Worm (Caenorhabditis elegans) whole organism, L1 larva: ENCODE measurements around the gene mlc-2.

Experiments
- C16A3.4 ChIP-seq: fragments of 150-350 bp; optimal IDR thresholded peaks from 2 replicates; lab custom pipeline; 2014; ENCODE audit warnings: missing biosample characterization, missing genetic modification characterization
- Y116A8C.19 ChIP-seq: sonication (generic microtip); optimal IDR thresholded peaks from 2 replicates; lab custom pipeline; 2016; ENCODE audit warnings: missing compliant biosample characterization, missing genetic modification characterization, borderline replicate concordance
- alr-1 ChIP-seq: fragments of 200-800 bp; sonication (Bioruptor generic); optimal IDR thresholded peaks from 2 replicates; lab custom pipeline; 2018; ENCODE audit warnings: borderline replicate concordance, mild to moderate bottlenecking, missing genetic modification characterization, missing compliant biosample characterization
- blmp-1 ChIP-seq: fragments of 150-350 bp; optimal IDR thresholded peaks from 2 replicates; lab custom pipeline; 2014; ENCODE audit warnings: missing biosample characterization, missing genetic modification characterization
- ceh-8 ChIP-seq: fragments of 200-800 bp; sonication (Bioruptor generic); optimal IDR thresholded peaks from 2 replicates; lab custom pipeline; 2018; ENCODE audit warnings: mild to moderate bottlenecking, missing genetic modification characterization, moderate library complexity, missing compliant biosample characterization
- ceh-88 ChIP-seq: fragments of 200-800 bp; sonication (Bioruptor generic); IDR thresholded peaks from 2 replicates; pipeline ENCODE4 v1.3.6; 2022; ENCODE audit warnings: missing genetic modification characterization, missing compliant biosample characterization
- ces-1 ChIP-seq: fragments of 150-350 bp; optimal IDR thresholded peaks from 2 replicates; lab custom pipeline; 2014; ENCODE audit warnings: missing biosample characterization, missing genetic modification reagents, missing genetic modification characterization
- efl-1 ChIP-seq, 4 experiments: fragments of 150-350 bp; optimal IDR thresholded peaks in 3 of 4; peaks in 1 of 4; 1 replicate in 1 of 4; 2 replicates in 3 of 4; lab custom pipeline; 2014; ENCODE audit warnings: missing biosample characterization in 2 of 4, missing genetic modification characterization in 2 of 4, missing genetic modification reagents in 2 of 4
- efl-3 ChIP-seq: fragments of 200-800 bp; sonication (Bioruptor generic); optimal IDR thresholded peaks from 2 replicates; lab custom pipeline; 2018; ENCODE audit warnings: mild to moderate bottlenecking, missing genetic modification characterization, missing compliant biosample characterization
- elt-2 ChIP-seq: sonication (generic microtip); optimal IDR thresholded peaks from 2 replicates; lab custom pipeline; 2016; ENCODE audit warnings: missing genetic modification characterization, mild to moderate bottlenecking, inconsistent platforms, missing compliant biosample characterization, missing genetic modification reagents
- elt-3 ChIP-seq, 6 experiments: fragments of 150-350 bp in 1 of 6; sonication (generic microtip); optimal IDR thresholded peaks; 2 replicates each; lab custom pipeline; 2017 to 2018; ENCODE audit warnings: missing biosample characterization in 6 of 6, missing genetic modification characterization in 6 of 6, inconsistent platforms in 1 of 6
- ets-5 ChIP-seq: fragments of 200-800 bp; sonication (Bioruptor generic); IDR thresholded peaks from 2 replicates; pipeline ENCODE4 v1.3.6; 2022; ENCODE audit warnings: missing genetic modification characterization, missing compliant biosample characterization
- fos-1 ChIP-seq: fragments of 150-350 bp; optimal IDR thresholded peaks from 2 replicates; lab custom pipeline; 2014; ENCODE audit warnings: missing biosample characterization, missing genetic modification characterization
- hlh-4 ChIP-seq: sonication (generic microtip); optimal IDR thresholded peaks from 2 replicates; lab custom pipeline; 2016; ENCODE audit warnings: mild to moderate bottlenecking, missing genetic modification characterization, missing compliant biosample characterization
- irx-1 ChIP-seq: sonication (generic microtip); optimal IDR thresholded peaks from 2 replicates; lab custom pipeline; 2016; ENCODE audit warnings: missing genetic modification characterization, missing compliant biosample characterization
- isw-1 ChIP-seq: fragments of 200-800 bp; sonication (Bioruptor generic); IDR thresholded peaks from 2 replicates; pipeline ENCODE4 v1.3.6; 2022; ENCODE audit warnings: missing genetic modification characterization, missing compliant biosample characterization
- lin-14 ChIP-seq: fragments of 200-800 bp; sonication (Bioruptor generic); optimal IDR thresholded peaks from 2 replicates; lab custom pipeline; 2018; ENCODE audit warnings: mild to moderate bottlenecking, missing genetic modification characterization, moderate library complexity, missing compliant biosample characterization
- lin-35 ChIP-seq, 2 experiments: fragments of 150-350 bp; optimal IDR thresholded peaks; 2 replicates each; lab custom pipeline; 2014; ENCODE audit warnings: missing biosample characterization in 2 of 2, missing genetic modification characterization in 2 of 2, missing genetic modification reagents in 2 of 2
- lir-3 ChIP-seq: sonication (generic microtip); optimal IDR thresholded peaks from 2 replicates; lab custom pipeline; 2016; ENCODE audit warnings: mild to moderate bottlenecking, missing genetic modification characterization, moderate library complexity, missing compliant biosample characterization; ENCODE audit not compliant: poor library complexity
- lsy-2 ChIP-seq, 2 experiments: fragments of 150-350 bp; optimal IDR thresholded peaks; 2 replicates each; lab custom pipeline; 2014; ENCODE audit warnings: missing biosample characterization in 2 of 2, missing genetic modification characterization in 2 of 2
- mab-9 ChIP-seq: fragments of 200-800 bp; sonication (Bioruptor generic); IDR thresholded peaks from 2 replicates; pipeline ENCODE4 v1.3.6; 2022; ENCODE audit warnings: missing genetic modification reagents, missing genetic modification characterization, missing compliant biosample characterization
- mep-1 ChIP-seq: fragments of 150-350 bp; optimal IDR thresholded peaks from 2 replicates; lab custom pipeline; 2014; ENCODE audit warnings: missing biosample characterization, missing genetic modification characterization
- nhr-12 ChIP-seq: sonication (generic microtip); optimal IDR thresholded peaks from 2 replicates; lab custom pipeline; 2017; ENCODE audit warnings: missing biosample characterization, missing genetic modification characterization
- nhr-20 ChIP-seq: sonication (generic microtip); optimal IDR thresholded peaks from 2 replicates; lab custom pipeline; 2016; ENCODE audit warnings: mild to moderate bottlenecking, missing genetic modification characterization, missing compliant biosample characterization
- nhr-237 ChIP-seq: fragments of 150-350 bp; optimal IDR thresholded peaks from 2 replicates; lab custom pipeline; 2014; ENCODE audit warnings: missing biosample characterization, missing genetic modification characterization
- nhr-28 ChIP-seq: fragments of 150-350 bp; optimal IDR thresholded peaks from 2 replicates; lab custom pipeline; 2014; ENCODE audit warnings: missing biosample characterization, missing genetic modification characterization
- nhr-71 ChIP-seq: sonication (generic microtip); optimal IDR thresholded peaks from 2 replicates; lab custom pipeline; 2016; ENCODE audit warnings: mild to moderate bottlenecking, missing genetic modification characterization, moderate library complexity, missing compliant biosample characterization
- nhr-85 ChIP-seq: sonication (generic microtip); peaks from one replicate; lab custom pipeline; 2016; ENCODE audit warnings: missing genetic modification characterization, inconsistent platforms, missing compliant biosample characterization
- nhr-90 ChIP-seq: sonication (generic microtip); optimal IDR thresholded peaks from 2 replicates; lab custom pipeline; 2016; ENCODE audit warnings: mild to moderate bottlenecking, missing genetic modification characterization, missing compliant biosample characterization; ENCODE audit not compliant: poor library complexity
- pag-3 ChIP-seq: sonication (generic microtip); optimal IDR thresholded peaks from 2 replicates; lab custom pipeline; 2017; ENCODE audit warnings: missing genetic modification characterization, mild to moderate bottlenecking, missing compliant biosample characterization, antibody characterized with exemption, borderline replicate concordance; ENCODE audit not compliant: insufficient read depth
- pax-3 ChIP-seq: fragments of 200-800 bp; sonication (Bioruptor generic); optimal IDR thresholded peaks from 2 replicates; lab custom pipeline; 2018; ENCODE audit warnings: mild to moderate bottlenecking, missing genetic modification characterization, moderate library complexity, missing compliant biosample characterization
- rnt-1 ChIP-seq: sonication (generic microtip); optimal IDR thresholded peaks from 2 replicates; lab custom pipeline; 2016; ENCODE audit warnings: mild to moderate bottlenecking, missing genetic modification characterization, moderate library complexity, missing compliant biosample characterization
- snu-23 ChIP-seq: sonication (generic microtip); optimal IDR thresholded peaks from 2 replicates; lab custom pipeline; 2016; ENCODE audit warnings: missing genetic modification characterization, missing compliant biosample characterization
- sptf-1 ChIP-seq: fragments of 150-350 bp; optimal IDR thresholded peaks from 2 replicates; lab custom pipeline; 2014; ENCODE audit warnings: missing biosample characterization, missing genetic modification characterization
- sup-37 ChIP-seq: fragments of 200-800 bp; sonication (Bioruptor generic); optimal IDR thresholded peaks from 2 replicates; lab custom pipeline; 2018; ENCODE audit warnings: mild to moderate bottlenecking, missing genetic modification characterization, missing compliant biosample characterization
- swsn-7 ChIP-seq: sonication (generic microtip); optimal IDR thresholded peaks from 2 replicates; lab custom pipeline; 2016; ENCODE audit warnings: missing genetic modification characterization, missing compliant biosample characterization
- tlp-1 ChIP-seq: fragments of 150-350 bp; optimal IDR thresholded peaks from 2 replicates; lab custom pipeline; 2014; ENCODE audit warnings: missing biosample characterization, missing genetic modification characterization
- unc-30 ChIP-seq: sonication (generic microtip); optimal IDR thresholded peaks from 2 replicates; lab custom pipeline; 2017; ENCODE audit warnings: missing biosample characterization, missing genetic modification characterization
- unc-98 ChIP-seq: fragments of 200-800 bp; sonication (Bioruptor generic); IDR thresholded peaks from 2 replicates; pipeline ENCODE4 v1.3.6; 2022; ENCODE audit warnings: missing genetic modification characterization, missing compliant biosample characterization
- xbp-1 ChIP-seq: sonication (generic microtip); optimal IDR thresholded peaks from 2 replicates; lab custom pipeline; 2016; ENCODE audit warnings: missing genetic modification characterization, missing compliant biosample characterization
- zag-1 ChIP-seq: fragments of 150-350 bp; optimal IDR thresholded peaks from 2 replicates; lab custom pipeline; 2014; ENCODE audit warnings: missing biosample characterization, missing genetic modification characterization
- zip-4 ChIP-seq: fragments of 200-800 bp; sonication (Bioruptor generic); optimal IDR thresholded peaks from 2 replicates; lab custom pipeline; 2018; ENCODE audit warnings: mild to moderate bottlenecking, missing genetic modification characterization, moderate library complexity, missing compliant biosample characterization

The mlc-2 gene

DNA sequence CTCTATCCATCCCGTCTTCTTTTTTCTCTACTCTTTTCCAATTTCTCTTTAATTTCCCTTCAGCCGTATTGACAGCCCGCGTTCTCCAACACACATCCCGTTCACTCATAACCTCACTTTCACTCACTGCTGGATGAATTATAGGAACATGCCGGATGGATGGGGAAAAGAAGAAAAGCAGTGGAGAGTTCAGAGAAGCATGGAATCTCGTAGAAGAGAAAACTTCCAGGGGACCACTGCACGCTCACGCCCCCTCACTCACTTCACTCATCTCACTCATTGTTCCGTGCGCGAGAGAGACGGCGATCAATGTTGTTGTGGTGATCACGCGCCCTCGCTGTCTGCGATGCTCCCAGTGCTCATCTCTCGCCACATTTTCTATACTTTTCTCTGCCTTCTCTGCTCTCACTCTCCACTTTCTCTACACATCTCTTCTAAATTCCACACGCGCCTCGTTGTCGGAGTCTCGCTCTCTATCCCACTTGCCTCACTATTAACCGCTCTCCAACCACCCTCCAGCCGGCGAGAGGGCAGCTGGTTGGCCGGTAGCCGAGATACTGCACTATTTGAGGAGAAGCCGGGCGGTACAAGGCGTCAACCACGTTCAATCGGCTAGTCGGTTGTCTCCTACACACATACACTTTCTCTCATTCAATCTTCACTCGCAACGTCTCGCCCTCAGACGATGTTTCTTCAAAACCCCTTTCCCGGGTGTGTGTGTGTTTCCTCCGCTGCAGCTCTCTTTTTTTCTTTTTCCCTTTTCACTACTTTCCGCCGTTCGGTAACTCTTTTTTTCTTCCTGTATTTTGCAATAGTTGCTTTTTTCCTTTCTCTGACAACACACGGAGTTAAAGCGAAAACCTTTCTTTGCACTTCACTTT is 23.5 kb upstream of the mlc-2 start (continued):
- TF ChIP-seq ceh-88 (GFP tag; lab: Robert Waterston, UW), result peak; percentile 74; the same call in 1 of the 2 replicates
- peak; percentile 89 for TF ChIP-seq pax-3 (tag; lab: Kevin White, UChicago)
- TF ChIP-seq Y116A8C.19, result no peak
- TF ChIP-seq rnt-1 (tag; lab: Kevin White, UChicago), result peak; percentile 77
- TF ChIP-seq unc-98 (GFP tag; lab: Robert Waterston, UW), result peak; percentile 56; the same call in 1 of the 2 replicates
- peak; percentile 68 to 70 for TF ChIP-seq lsy-2 (tag; optimal IDR thresholded peaks at IDR 0.05; lab: Kevin White, UChicago)
- TF ChIP-seq mep-1, result peak; percentile 70
- no peak for TF ChIP-seq unc-30 (tag; lab: Kevin White, UChicago)
- TF ChIP-seq hlh-4 (tag; lab: Kevin White, UChicago), result no peak
- peak; percentile 70 for TF ChIP-seq isw-1 (GFP tag; lab: Robert Waterston, UW)
- peak; percentile 80 for TF ChIP-seq sup-37 (GFP tag; lab: Kevin White, UChicago)
- peak; percentile 98 for TF ChIP-seq lin-14
- peak; percentile 56 for TF ChIP-seq fos-1 (tag; lab: Kevin White, UChicago)
- no peak for TF ChIP-seq tlp-1 (tag; lab: Kevin White, UChicago)
- peak; percentile 79 for TF ChIP-seq zip-4 (GFP tag; lab: Kevin White, UChicago)
- TF ChIP-seq nhr-85 (tag; lab: Kevin White, UChicago), result peak; percentile 97
- TF ChIP-seq zag-1 (tag; lab: Kevin White, UChicago), result no peak
- TF ChIP-seq pag-3 (tag; lab: Kevin White, UChicago), result no peak
- TF ChIP-seq nhr-237 (tag; lab: Kevin White, UChicago), result peak; percentile 69
- TF ChIP-seq efl-1 (optimal IDR thresholded peaks at IDR 0.05; lab: Kevin White, UChicago), result peak; percentile 63 to 86
- peak; percentile 0 to 93 for TF ChIP-seq efl-1 (GFP tag; optimal IDR thresholded peaks at IDR 0.05 in 1 of 2; lab: Kevin White, UChicago)
- TF ChIP-seq C16A3.4, result peak; percentile 70
- TF ChIP-seq mab-9 (GFP tag; lab: Robert Waterston, UW), result peak; percentile 75
- peak; percentile 80 for TF ChIP-seq xbp-1
- TF ChIP-seq swsn-7 (tag; lab: Kevin White, UChicago), result peak; percentile 95
- peak in 2 of 6 experiments; percentile 70 to 73 for TF ChIP-seq elt-3 (tag; optimal IDR thresholded peaks at IDR 0.05; lab: Kevin White, UChicago)
- no peak for TF ChIP-seq alr-1 (tag; lab: Kevin White, UChicago)
- TF ChIP-seq efl-3 (GFP tag; lab: Kevin White, UChicago), result peak; percentile 3
- peak; percentile 87 for TF ChIP-seq irx-1
- TF ChIP-seq ets-5 (GFP tag; lab: Robert Waterston, UW), result no peak
- no peak for TF ChIP-seq nhr-28 (tag; lab: Kevin White, UChicago)
- peak; percentile 71 for TF ChIP-seq ceh-8
- TF ChIP-seq ces-1 (GFP tag; lab: Kevin White, UChicago), result no peak
- peak; percentile 78 for TF ChIP-seq lir-3 (tag; lab: Kevin White, UChicago)

DNA sequence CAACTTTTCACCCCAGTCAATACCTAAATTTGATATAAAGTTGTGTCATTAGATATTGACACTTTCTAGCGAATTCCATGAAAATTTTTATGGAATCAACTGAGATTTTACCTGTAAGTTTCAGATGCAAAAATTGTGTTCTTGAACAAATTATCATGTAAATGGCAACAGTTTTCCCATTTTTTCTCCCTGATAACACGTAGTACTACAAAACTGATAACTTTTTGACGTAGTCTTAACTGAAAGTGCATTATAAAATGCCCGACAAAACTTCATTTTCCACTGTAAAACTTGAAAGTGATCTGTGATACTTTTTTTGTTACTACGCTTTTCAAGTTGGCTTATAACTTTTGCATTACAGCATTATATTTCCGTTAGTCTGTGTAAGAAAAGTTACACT is 22.3 kb upstream of the mlc-2 start:
- TF ChIP-seq sptf-1 (tag; lab: Kevin White, UChicago), result no peak
- peak; percentile 33 for TF ChIP-seq elt-2 (tag; lab: Kevin White, UChicago)
- TF ChIP-seq, all 84 proteins: peak for 1

DNA sequence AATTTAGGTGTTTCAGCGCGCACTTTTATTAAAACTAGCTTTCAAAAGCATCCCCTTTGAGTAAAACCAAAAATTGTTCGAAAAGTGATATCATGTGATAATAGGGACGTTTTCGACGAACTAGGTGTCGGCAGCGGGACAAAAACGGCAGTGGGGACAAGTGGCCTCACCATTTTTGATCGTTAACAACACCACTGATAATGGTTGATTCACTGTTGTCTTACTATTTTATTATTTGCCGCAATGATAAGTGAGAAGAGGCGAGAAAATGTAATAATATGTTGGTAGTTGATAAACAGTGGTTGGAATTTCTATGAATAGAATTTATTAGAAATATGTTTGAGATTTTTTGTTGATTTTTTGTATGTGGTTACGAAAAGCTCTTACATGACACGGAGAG is 19.6 kb upstream of the mlc-2 start:
- TF ChIP-seq snu-23 (GFP tag; lab: Kevin White, UChicago) (peak; percentile 27), nhr-20 (tag; lab: Kevin White, UChicago) (peak; percentile 41), zip-4 (GFP tag; lab: Kevin White, UChicago) (no peak), elt-3 (tag; optimal IDR thresholded peaks at IDR 0.05; lab: Kevin White, UChicago) (peak in 1 of 6 experiments; percentile 66), elt-2 (tag; lab: Kevin White, UChicago) (peak; percentile 71), lin-35 (GFP tag; optimal IDR thresholded peaks at IDR 0.05; lab: Kevin White, UChicago) (peak in 1 of 2 experiments; percentile 30), nhr-90 (tag; lab: Kevin White, UChicago) (peak; percentile 27), zag-1 (tag; lab: Kevin White, UChicago) (no peak), nhr-71 (tag; lab: Kevin White, UChicago) (peak; percentile 15), blmp-1 (tag; lab: Kevin White, UChicago) (peak; percentile 31), lin-14 (peak; percentile 35), nhr-12 (no peak), mep-1 (peak; percentile 3)
